Fruit fly (Drosophila melanogaster): ENCODE data around the gene CG8668.

The CG8668 gene

DNA sequence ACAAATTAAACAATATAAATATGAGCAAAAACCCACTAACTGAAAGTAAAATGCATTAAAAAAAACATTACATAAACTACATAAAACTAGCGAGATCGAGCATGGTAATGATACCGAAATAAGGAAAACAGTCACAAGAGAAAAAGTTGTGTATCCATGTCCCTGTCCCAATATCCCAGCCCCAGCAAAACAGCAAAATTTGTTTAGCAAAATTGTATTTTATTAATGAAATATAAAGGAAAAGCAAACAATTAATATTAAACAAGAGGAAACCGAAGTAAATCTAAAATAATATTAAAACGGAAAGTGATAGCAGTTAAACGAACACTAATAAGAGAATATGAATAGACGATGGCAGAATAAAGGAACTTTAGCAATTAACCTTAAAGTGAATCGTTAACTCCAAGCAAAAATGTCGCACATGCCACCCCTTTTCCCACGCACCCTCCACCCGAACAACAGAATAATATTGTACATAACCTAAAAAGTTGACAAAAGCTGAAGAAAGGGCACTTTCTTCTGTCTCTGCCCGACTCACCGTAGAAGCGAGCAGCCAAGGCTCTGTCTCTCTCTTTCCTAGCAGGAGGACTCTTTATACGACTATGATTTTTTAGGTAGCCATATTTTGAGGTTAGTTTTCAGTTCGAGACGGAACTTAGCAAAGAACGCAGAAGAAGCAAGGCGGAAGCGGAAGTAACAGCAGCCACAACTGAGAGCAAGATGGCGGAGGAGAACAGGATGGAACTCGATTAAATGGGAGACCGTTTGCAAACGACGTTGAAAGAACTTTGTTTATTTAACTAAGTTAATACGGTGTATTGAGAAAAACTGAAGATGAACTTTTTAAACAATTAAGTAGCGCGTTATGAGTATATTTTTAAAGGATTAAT, 16.0 kb upstream of the CG8668 start:
- TF ChIP-seq CTCF (optimal IDR thresholded peaks at IDR 0.05) (no peak), CG8478 (optimal IDR thresholded peaks at IDR 0.05) (no peak)

DNA sequence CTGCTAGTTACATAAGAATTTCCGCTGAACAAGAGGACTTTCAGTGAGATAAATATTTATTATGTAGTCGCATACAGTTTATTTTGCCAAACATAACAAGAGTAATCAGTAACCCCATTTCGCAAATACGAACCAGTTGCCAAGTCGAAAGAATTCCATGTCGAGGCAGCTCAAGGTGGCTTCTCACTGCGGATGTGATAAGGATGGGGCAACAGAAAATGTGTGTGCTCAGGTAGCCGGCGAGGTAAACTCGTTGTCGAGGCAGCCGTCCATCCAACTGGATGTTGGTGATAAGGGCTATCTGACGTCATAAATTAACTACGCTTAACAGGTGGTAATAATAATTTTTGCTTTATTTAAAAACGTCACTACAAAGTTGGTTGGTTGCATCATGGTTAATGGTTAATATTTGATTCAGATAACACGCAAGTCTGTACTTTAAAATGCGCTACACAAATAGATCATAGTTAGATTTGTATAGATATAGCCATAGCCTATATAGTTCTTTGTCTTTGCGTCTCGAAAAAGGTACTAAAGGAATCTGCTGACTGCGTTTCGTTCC, 10.1 kb upstream of the CG8668 start:
- TF ChIP-seq CG8478 (optimal IDR thresholded peaks at IDR 0.05) (no peak), CTCF (optimal IDR thresholded peaks at IDR 0.05) (no peak)

DNA sequence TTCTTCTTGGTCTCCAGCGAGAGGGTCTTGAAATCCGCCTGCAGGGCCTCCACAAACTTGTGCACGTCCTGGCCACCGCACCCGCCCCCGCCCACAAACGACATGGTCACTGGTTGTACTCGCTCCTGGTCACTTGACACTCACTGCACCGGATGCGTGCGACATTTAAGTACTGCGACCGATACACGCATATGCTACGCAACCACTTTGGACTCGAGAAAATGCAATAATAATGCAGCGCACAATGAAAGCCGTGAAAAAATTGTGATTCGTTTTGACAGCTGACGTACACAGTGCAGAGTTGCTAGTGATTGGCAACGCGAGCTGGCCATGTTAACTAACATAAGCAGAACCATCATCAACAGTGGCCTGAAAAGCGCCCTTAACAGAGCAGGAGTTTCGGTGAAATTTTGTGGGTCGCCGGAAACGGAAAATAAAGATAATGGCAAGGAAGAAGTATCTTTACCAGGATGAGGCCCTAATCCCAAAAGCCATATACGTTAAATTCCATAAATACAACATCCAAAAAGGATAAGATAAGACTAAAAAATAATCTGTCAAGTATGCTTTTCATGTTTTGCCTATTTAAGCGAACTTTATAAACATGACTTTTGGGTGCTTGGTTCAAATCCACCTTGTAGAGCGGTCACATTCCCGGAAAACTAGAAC, 3.0 kb upstream of the CG8668 start, which contains the start of the genes mon2 and CG8673:
Gene mon2 (minus strand): TSS at position 300 of the 669 bp plus-strand sequence.
Gene CG8673 (plus strand): TSS at position 619 of the 669 bp plus-strand sequence.
- TF ChIP-seq CTCF (optimal IDR thresholded peaks at IDR 0.05) (no peak), CG8478 (optimal IDR thresholded peaks at IDR 0.05) (no peak)

DNA sequence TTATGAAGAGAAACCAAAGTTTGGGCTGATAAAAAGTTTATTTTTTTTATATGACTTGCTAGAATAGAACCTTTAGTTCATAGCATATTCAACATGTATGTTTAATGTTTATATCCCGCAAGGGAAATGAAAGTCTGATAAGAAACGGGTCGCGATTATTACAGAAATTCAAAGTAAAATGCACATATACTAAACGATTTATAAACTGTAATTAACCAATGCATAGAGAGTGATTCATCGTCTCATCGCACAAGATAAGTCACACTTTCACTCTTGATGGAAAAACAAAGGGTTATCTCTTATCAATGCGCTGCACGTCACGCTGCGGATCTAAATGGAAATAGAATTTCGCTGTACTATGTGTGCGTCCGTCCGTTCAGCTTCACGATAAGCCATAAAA, 2.1 kb downstream of the CG8668 start:
- TF ChIP-seq CG8478 (optimal IDR thresholded peaks at IDR 0.05): no peak
- no peak for TF ChIP-seq CTCF (optimal IDR thresholded peaks at IDR 0.05)

DNA sequence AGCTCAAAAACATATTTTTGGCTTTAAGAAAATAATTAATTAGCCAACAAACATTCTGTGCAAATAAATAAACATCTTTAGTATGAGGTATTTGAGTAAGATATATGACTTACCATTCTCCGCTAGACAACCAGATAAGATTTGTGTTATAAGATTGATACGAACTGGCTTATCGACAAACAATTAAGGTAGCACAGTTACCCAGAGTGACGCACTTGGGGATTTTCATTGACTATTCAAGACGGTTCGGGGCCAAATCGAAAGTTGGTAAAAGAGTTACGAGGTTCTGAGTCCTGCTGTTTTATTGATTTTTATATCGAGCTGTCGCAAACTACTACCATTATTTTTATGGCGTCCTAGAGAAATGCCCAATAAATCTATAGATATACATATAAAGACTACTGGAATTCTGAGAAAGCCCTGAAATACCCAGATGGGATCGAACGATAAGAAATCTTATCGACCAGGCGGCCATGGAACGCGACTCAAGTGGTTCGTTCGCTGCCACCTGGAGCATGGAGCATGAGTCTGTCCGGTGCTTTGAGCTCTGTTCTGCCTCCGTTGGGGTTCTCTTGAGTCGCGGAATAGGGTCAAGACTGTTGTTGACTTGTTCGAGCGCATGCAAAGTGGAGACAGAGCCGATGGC, 3.3 kb downstream of the CG8668 start:
- TF ChIP-seq CG8478 (optimal IDR thresholded peaks at IDR 0.05) (no peak), CTCF (optimal IDR thresholded peaks at IDR 0.05) (no peak)

DNA sequence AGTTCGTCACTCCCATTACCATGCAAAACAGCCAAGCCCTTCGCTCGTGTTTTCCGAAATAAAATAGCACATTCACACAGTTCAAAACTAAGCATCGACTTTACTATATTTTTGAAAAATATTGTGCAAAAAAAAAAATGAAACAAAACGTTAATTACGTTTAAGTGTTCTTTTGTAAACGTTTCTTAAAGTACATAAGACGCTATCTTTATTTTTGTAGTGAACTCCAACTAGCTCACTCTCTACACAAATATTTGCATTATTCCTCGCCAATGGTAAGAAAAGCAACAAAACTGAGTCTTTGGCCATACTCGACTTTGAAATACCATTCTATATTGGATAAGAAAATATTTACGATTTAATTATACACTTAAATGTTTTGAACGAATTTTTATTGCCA, 3.9 kb downstream of the CG8668 start:
- no peak for TF ChIP-seq CG8478 (optimal IDR thresholded peaks at IDR 0.05)
- TF ChIP-seq CTCF (optimal IDR thresholded peaks at IDR 0.05): no peak

DNA sequence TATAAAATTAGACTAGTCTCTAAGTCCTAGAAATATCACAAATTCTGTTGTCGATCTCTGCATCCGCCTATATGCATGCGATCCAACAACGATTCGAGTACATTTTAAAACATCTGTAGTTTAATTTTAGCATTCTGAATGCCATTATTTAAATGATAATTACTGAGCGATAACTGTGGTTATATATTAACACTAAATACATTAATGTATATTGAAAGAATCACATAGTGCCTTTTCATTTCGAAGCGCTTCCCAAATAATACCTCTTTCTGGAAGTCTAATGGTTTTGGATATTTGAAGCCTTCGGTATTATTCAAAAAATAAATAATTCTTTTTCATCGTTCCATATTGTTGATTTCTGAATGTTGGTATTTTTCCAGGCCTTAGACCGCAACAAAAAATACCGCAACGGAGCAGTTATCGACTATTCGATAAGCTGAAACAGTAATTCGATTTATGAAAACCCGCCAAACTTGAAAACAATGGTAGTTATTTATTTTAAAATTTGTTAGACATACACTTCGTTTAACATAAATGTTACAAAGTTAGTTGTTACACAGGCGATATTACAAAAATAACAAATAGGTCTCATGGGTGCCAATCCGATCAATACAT, 7.1 kb downstream of the CG8668 start:
- TF ChIP-seq CG8478 (optimal IDR thresholded peaks at IDR 0.05): no peak
- TF ChIP-seq CTCF (optimal IDR thresholded peaks at IDR 0.05): no peak

DNA sequence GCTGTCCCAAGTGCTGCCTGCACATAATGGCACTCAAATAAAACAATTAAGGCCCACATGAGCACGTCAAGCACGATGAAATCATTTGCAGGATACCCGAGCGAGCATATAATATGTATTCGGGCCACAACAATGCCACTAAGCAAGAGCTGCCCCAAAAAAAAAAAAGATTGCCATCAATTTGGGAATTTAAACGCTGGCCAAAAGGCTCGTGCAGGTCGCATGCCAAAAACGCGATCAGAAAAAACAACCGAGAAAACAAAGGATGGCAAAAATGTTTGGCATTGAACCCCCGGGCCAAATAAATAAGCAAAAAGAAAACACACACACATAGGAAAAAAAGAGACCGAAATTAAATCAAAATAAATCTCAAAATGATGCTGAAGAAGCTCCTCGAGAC, 16.0 kb downstream of the CG8668 start:
- TF ChIP-seq CTCF (optimal IDR thresholded peaks at IDR 0.05) (no peak), CG8478 (optimal IDR thresholded peaks at IDR 0.05) (no peak)

dm6 chr2L:8143947-8144346, 17.1 kb downstream of the CG8668 start, which contains the start of gene CG42762:
Gene CG42762, minus strand, starts transcription at chr2L:8144047.
- TF ChIP-seq CTCF (optimal IDR thresholded peaks at IDR 0.05) (no peak), CG8478 (optimal IDR thresholded peaks at IDR 0.05) (no peak)

DNA sequence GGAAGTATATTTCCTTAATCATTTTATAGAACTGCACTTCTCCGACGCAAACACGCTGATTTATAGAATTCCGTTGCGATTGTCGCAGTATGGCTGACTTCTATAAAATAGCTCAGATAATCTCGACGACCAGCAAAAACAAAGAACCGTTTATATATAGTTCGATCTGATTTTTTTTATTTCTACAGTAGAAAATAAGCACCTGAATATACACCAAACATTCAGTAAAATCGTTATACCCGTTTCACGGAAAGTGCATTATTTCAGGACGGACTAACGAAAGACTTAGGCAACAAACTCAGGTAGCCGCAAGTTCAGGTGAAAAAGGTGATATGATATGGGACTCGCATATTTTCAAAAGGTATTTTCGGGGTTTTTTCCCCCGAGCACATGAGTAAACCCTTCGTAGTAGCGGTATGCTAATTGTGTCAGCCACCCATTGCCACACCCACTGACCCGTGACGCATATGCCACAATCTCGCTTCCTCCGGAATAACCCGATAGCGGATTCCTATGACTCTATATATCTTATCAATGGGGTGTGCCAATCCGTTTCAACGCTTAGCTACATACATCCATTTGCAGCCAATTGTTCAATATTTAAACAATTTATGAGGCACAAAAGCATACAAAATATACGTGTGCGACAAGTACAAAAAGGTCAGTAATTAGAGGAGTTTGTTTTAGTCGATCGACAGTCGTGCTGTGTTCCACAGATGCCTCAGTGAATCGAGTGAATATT, 18.4 kb downstream of the CG8668 start, which contains the start of the genes CG42763 and CG43394:
Gene CG42763 (minus strand): TSS at position 41 of the 742 bp plus-strand sequence.
Gene CG43394 (plus strand): TSS at position 692 of the 742 bp plus-strand sequence.
- TF ChIP-seq CTCF (optimal IDR thresholded peaks at IDR 0.05): no peak
- TF ChIP-seq CG8478 (optimal IDR thresholded peaks at IDR 0.05): no peak

DNA sequence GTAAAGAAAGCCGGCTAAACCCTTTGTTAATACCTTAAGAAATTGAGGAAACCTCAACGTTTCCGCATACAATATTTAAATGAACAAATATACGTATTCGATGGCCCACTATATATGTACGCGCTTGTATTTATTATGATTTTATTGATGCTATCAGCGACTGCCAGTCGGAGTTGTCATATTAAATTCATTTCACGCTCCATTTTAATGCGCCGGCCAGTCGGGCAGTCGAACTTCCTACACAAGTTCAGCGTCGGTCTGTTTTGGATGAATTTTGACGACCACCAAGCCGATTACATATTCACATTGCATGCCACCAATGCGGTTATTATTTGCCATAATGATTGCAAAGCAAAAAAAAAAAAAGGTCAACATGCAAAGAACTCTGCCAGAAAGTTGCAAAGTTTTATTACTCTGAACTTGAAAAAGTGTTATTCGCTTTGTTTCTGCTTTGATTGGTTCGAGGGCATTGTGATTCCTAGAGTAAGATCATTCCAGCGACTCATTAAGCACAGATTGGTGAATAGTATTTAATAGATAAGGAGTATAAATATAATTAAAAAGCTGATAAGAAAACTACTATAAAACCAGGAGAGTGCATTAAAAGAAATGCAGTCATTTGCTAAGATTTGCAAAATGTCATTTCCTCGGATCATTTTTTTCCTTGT, 20.3 kb downstream of the CG8668 start, which contains the start of gene CG31606:
Gene CG31606 (plus strand): TSS at position 618 of the 668 bp plus-strand sequence.
- TF ChIP-seq CTCF (optimal IDR thresholded peaks at IDR 0.05) (no peak), CG8478 (optimal IDR thresholded peaks at IDR 0.05) (no peak)

DNA sequence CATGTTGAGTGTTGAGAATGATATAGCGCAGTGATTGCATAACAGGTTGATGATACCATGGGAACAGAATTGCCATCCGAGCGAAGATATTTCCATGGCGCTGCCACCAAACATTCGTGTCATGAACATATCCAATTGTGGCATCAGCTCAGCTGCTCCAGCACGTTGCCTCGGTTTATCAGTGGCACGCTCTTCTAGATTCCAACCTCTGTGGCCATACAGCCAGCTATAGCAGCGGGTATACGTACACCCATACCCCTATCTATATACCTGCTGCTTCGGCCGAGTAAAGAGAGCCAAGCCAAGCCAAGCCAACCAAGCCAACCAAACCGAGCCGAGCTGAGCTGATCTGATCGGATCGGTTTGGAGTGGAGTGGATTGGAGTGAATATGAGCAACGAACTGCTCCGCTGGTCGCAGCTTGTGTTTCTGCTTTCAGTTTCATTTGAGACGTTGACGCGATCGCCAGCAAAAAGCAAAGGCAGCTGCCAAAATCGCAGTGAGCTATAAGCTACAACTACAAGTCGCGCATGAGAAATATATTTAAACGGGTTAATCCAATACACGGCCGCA, 21.8 kb downstream of the CG8668 start:
- no peak for TF ChIP-seq CTCF (optimal IDR thresholded peaks at IDR 0.05)

dm6 chr2L:8156682-8157081, 29.9 kb downstream of the CG8668 start:
- TF ChIP-seq CTCF (optimal IDR thresholded peaks at IDR 0.05): no peak
- no peak for TF ChIP-seq CG8478 (optimal IDR thresholded peaks at IDR 0.05)
